Worm (Caenorhabditis elegans): ENCODE measurements around the gene ugt-38.

The ugt-38 gene

ce11 chrV:7175201-7175600 lies 27.9 kb upstream of the ugt-38 start, which contains the start of gene lgc-39:
Gene lgc-39 (plus strand): TSS chrV:7175501.
- TF ChIP-seq tlf-1 (GFP tag; optimal IDR thresholded peaks at IDR 0.05) (no peak), ZK185.1 (tag; optimal IDR thresholded peaks at IDR 0.05; ENCODE audit: poor library complexity, severe bottlenecking) (no peak), zfh-2 (GFP tag; conservative IDR thresholded peaks at IDR 0.05) (no peak), unc-62 (GFP tag; optimal IDR thresholded peaks at IDR 0.05) (no peak), lag-1 (GFP tag; IDR thresholded peaks at IDR 0.05) (no peak), hmg-20 (GFP tag; IDR thresholded peaks at IDR 0.05) (no peak)

DNA sequence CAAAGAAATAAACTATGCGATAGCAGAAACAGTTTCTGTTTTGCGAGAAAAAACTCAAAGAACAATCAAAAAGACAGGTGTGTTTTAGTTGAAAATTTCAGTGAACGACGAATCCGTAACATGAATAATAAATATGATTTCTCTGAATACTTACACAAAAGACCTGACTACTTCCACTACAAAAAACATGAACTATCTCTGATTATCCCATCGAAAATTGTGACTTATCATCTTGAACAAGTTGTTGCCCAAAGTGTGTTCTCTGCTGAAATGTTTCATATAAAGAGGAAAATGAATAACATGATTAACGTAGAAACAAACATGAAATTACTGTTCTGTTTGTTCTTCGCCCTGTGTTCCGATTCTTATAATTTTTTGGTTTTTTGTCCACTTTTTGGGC lies 19.4 kb upstream of the ugt-38 start, which contains the start of gene ugt-36:
Gene ugt-36, plus strand, starts transcription at position 301 of the 400 bp plus-strand sequence.
- no peak for TF ChIP-seq F57C9.4 (tag; optimal IDR thresholded peaks at IDR 0.05)
- TF ChIP-seq dox-1 (GFP tag; IDR thresholded peaks at IDR 0.05) = no peak
- no peak for TF ChIP-seq mxl-1 (tag; optimal IDR thresholded peaks at IDR 0.05)
- no peak for TF ChIP-seq nhr-179 (tag; optimal IDR thresholded peaks at IDR 0.05)
- no peak for TF ChIP-seq madf-10 (tag; optimal IDR thresholded peaks at IDR 0.05)
- TF ChIP-seq F52B5.7 (tag; optimal IDR thresholded peaks at IDR 0.05) = no peak
- no peak for TF ChIP-seq ZK185.1 (tag; optimal IDR thresholded peaks at IDR 0.05; ENCODE audit: poor library complexity, severe bottlenecking)
- no peak for TF ChIP-seq nhr-120 (GFP tag; IDR thresholded peaks at IDR 0.05)
- TF ChIP-seq F22D6.2 (tag; optimal IDR thresholded peaks at IDR 0.05) = no peak
- no peak for TF ChIP-seq hlh-12 (tag; optimal IDR thresholded peaks at IDR 0.05)
- TF ChIP-seq F55B11.4 (tag; optimal IDR thresholded peaks at IDR 0.05; ENCODE audit: borderline replicate concordance, insufficient read depth) = no peak
- no peak for TF ChIP-seq F57A8.1 (GFP tag; optimal IDR thresholded peaks at IDR 0.05)
- no peak for TF ChIP-seq cebp-2 (GFP tag; IDR thresholded peaks at IDR 0.05)
- no peak for TF ChIP-seq K11D2.4 (GFP tag; IDR thresholded peaks at IDR 0.05)
- no peak for TF ChIP-seq nhr-90 (tag; optimal IDR thresholded peaks at IDR 0.05)
- no peak for TF ChIP-seq hrde-1 (tag; optimal IDR thresholded peaks at IDR 0.05; ENCODE audit: borderline replicate concordance)
- no peak for TF ChIP-seq ztf-18 (tag; optimal IDR thresholded peaks at IDR 0.05)
- no peak for TF ChIP-seq ceh-40 (GFP tag; IDR thresholded peaks at IDR 0.05)

ce11 chrV:7164210-7164609 lies 16.9 kb upstream of the ugt-38 start, which contains the start of gene srh-83:
Gene srh-83 (plus strand): TSS chrV:7164510.
- TF ChIP-seq rec-8 (tag; optimal IDR thresholded peaks at IDR 0.05) (no peak), sdz-38 (tag; optimal IDR thresholded peaks at IDR 0.05) (no peak), hsf-1 (GFP tag; IDR thresholded peaks at IDR 0.05) (no peak), ets-4 (GFP tag; optimal IDR thresholded peaks at IDR 0.05) (no peak), B0035.1 (tag; optimal IDR thresholded peaks at IDR 0.05) (no peak), repo-1 (tag; optimal IDR thresholded peaks at IDR 0.05) (no peak), egrh-3 (GFP tag; IDR thresholded peaks at IDR 0.05) (no peak), tbx-9 (tag; optimal IDR thresholded peaks at IDR 0.05; ENCODE audit: borderline replicate concordance) (no peak), ztf-18 (tag; optimal IDR thresholded peaks at IDR 0.05) (no peak), hlh-26 (GFP tag; conservative IDR thresholded peaks at IDR 0.05) (no peak), T07F8.4 (tag; optimal IDR thresholded peaks at IDR 0.05) (no peak)

DNA sequence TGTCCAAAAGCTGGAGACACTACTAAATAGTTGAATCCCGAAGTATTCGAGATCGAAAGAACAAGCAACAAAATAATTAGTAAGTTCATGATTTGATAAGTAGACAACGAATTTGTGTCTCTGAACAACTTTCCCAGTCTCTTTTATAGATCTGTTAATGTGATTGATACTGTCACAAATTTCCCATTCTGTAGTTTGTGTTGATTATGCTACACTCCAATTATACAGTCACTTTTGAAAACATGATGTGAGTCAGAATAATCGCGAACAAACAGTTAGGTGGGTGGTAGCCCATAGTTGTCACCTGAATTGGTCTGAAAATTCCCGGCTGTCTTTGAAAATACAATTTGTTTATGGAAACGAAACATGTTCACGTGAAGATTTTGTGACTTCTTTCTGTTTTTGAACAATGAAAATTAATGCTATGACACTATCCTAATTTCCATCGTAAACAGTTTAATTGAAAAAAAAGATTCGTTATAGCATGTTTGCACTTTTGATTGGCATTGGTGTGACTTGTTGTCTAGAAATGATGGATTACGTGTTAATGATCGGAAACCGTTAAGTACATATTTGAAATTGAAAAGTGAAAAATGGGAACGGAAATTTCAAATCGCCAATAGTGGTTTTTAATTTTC lies 16.3 kb upstream of the ugt-38 start, which contains the start of gene ugt-41:
Gene ugt-41, minus strand, starts transcription at position 119 of the 638 bp plus-strand sequence.
- TF ChIP-seq nhr-80 (tag; optimal IDR thresholded peaks at IDR 0.05) = peak; percentile 42
- TF ChIP-seq ztf-26 (tag; optimal IDR thresholded peaks at IDR 0.05) = no peak
- TF ChIP-seq unc-62 (GFP tag; optimal IDR thresholded peaks at IDR 0.05) = peak; percentile 85
- peak; percentile 18 for TF ChIP-seq lin-40 (tag; optimal IDR thresholded peaks at IDR 0.05)
- TF ChIP-seq tlf-1 (GFP tag; optimal IDR thresholded peaks at IDR 0.05) = no peak
- TF ChIP-seq Y95B8A.8 (GFP tag; IDR thresholded peaks at IDR 0.05) = no peak
